Fruit fly (Drosophila melanogaster): ENCODE measurements around the gene Nmdmc.

The Nmdmc gene

dm6 chr3R:9035252-9035651 is 15.1 kb downstream of the Nmdmc start (continued):
- TF ChIP-seq CG12391 (tag; optimal IDR thresholded peaks at IDR 0.05), result peak; percentile 15
- peak; percentile 50 for TF ChIP-seq pros (GFP tag; optimal IDR thresholded peaks at IDR 0.05)
- no peak for TF ChIP-seq CG10366 (GFP tag; IDR thresholded peaks at IDR 0.05)
- TF ChIP-seq Dip2 (GFP tag; IDR thresholded peaks at IDR 0.05), result no peak

DNA sequence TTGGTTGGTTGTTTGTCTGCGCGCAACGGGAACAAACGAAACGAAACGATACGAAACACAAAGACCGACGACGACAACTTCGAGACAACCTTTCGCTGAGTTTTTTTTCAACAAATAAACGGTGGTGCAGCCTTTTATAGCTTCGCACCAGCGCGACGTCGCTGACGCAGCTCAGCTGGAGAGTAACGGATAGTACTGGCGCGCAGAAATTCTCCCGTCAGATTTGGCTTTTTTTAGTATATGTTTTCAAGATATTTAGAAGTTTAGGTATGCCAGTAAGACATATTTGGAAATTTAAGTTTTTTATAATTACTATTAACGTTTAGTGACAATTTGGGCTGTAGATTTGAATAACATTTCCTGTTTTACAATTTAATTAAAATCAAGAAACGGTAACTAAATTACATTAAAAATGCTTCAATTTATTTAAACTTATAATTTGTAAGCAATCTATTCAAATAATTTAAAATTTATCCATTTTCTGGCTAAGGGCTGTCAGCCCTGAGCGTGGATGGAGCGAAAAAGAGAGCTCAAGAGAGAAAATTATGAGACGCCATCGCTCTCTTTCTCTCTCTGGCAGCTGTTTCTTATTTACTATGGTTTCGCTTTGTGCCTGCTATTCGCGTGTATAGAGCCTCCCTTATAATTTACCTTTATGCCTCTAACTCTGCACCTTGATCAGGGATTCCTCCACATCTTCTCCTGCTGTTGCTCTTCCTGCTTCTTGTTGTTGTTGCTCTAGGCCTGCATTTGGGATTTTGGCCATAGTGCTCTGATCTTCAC is 16.5 kb downstream of the Nmdmc start:
- TF ChIP-seq phol (tag; optimal IDR thresholded peaks at IDR 0.05) (peak; percentile 87), CG13287 (GFP tag; IDR thresholded peaks at IDR 0.05; ENCODE audit: partially characterized antibody) (peak; percentile 42; the same call in 1 of the 2 replicates), Camta (GFP tag; optimal IDR thresholded peaks at IDR 0.05) (peak; percentile 49), nerfin-2 (GFP tag; IDR thresholded peaks at IDR 0.05; ENCODE audit: partially characterized antibody) (no peak), ttk (GFP tag; IDR thresholded peaks at IDR 0.05) (0 out of 2 replicates have a peak, but pooled peaks have one; percentile 14), usp (GFP tag; optimal IDR thresholded peaks at IDR 0.05) (no peak), CG5245 (GFP tag; optimal IDR thresholded peaks at IDR 0.05) (peak; percentile 38), pnt (GFP tag; optimal IDR thresholded peaks at IDR 0.05) (no peak), CG15073 (GFP tag; optimal IDR thresholded peaks at IDR 0.05) (peak; percentile 14), CG34422 (GFP tag; IDR thresholded peaks at IDR 0.05) (peak; percentile 72; the same call in 2 of the 3 replicates), CG42726 (GFP tag; IDR thresholded peaks at IDR 0.05; ENCODE audit: partially characterized antibody) (peak; percentile 75; the same call in 1 of the 2 replicates), lola (GFP tag; optimal IDR thresholded peaks at IDR 0.05) (peak in 1 of 3 experiments; percentile 92), unpg (GFP tag; optimal IDR thresholded peaks at IDR 0.05) (peak; percentile 80), CG9797 (GFP tag; optimal IDR thresholded peaks at IDR 0.05) (no peak), CG1529 (GFP tag; optimal IDR thresholded peaks at IDR 0.05) (peak; percentile 74), run (tag; optimal IDR thresholded peaks at IDR 0.05) (peak; percentile 76), shn (GFP tag; optimal IDR thresholded peaks at IDR 0.05) (no peak), otp (GFP tag; IDR thresholded peaks at IDR 0.05) (peak; percentile 63; the same call in 1 of the 3 replicates), prd (optimal IDR thresholded peaks at IDR 0.05) (no peak), prd (GFP tag; IDR thresholded peaks at IDR 0.05) (no peak; the same call in 1 of the 3 replicates), CG17829 (tag; optimal IDR thresholded peaks at IDR 0.05) (peak; percentile 92), Atf6 (GFP tag; IDR thresholded peaks at IDR 0.05) (peak; percentile 69), Elba2 (GFP tag; optimal IDR thresholded peaks at IDR 0.05) (peak; percentile 20), CG11085 (GFP tag; IDR thresholded peaks at IDR 0.05) (no peak), NC2α (GFP tag; optimal IDR thresholded peaks at IDR 0.05) (peak; percentile 56), lov (optimal IDR thresholded peaks at IDR 0.05) (no peak), lov (GFP tag; IDR thresholded peaks at IDR 0.05) (no peak), Sry-δ (GFP tag; optimal IDR thresholded peaks at IDR 0.05) (no peak), az2 (GFP tag; optimal IDR thresholded peaks at IDR 0.05) (peak; percentile 75), CG9932 (GFP tag; IDR thresholded peaks at IDR 0.05) (peak; percentile 57; the same call in 1 of the 2 replicates), CG9609 (GFP tag; optimal IDR thresholded peaks at IDR 0.05) (peak; percentile 45), gro (GFP tag; optimal IDR thresholded peaks at IDR 0.05) (no peak), Oli (tag; optimal IDR thresholded peaks at IDR 0.05) (peak; percentile 85), Ssrp (tag; optimal IDR thresholded peaks at IDR 0.05) (peak; percentile 83), CG13123 (GFP tag; optimal IDR thresholded peaks at IDR 0.05) (peak; percentile 60), kni (GFP tag; optimal IDR thresholded peaks at IDR 0.05) (peak; percentile 64), Aef1 (GFP tag; IDR thresholded peaks at IDR 0.05) (peak; percentile 46; the same call in 2 of the 3 replicates), CG11504 (tag; optimal IDR thresholded peaks at IDR 0.05) (peak; percentile 88), Mes4 (GFP tag; optimal IDR thresholded peaks at IDR 0.05) (peak; percentile 50), Blimp-1 (GFP tag; optimal IDR thresholded peaks at IDR 0.05) (peak; percentile 73), stc (GFP tag; IDR thresholded peaks at IDR 0.05) (peak; percentile 31; the same call in 1 of the 2 replicates), ap (GFP tag; IDR thresholded peaks at IDR 0.05) (no peak), oc (tag; optimal IDR thresholded peaks at IDR 0.05) (peak; percentile 58), BtbVII (GFP tag; optimal IDR thresholded peaks at IDR 0.05) (peak; percentile 87)

Data from whole organism, embryonic.